Fruit fly (Drosophila melanogaster): Measurements from ENCODE around the gene Sgp.

The Sgp gene

DNA sequence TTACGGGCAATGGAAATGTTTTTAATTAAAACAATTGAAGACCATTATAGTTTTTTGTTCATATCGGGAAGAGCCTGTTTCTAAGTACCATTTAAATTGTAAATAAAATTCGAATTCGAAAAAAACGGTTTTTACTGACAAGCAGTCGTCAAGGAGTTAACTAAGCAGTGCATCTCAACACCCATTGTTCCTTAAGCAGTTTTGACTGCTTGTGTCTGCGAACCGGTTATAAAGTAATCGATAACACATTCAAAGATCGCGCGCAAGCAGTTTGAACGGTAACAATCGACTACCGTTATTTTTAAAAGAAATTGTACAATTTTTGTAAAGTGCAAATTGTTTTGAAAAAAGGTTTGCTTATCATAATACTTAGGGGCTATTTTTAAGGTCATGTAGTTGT, 41.5 kb upstream of the Sgp start:
- TF ChIP-seq CG32264 (GFP tag; optimal IDR thresholded peaks at IDR 0.05), result no peak
- TF ChIP-seq Myc (optimal IDR thresholded peaks at IDR 0.05), result peak; percentile 74
- TF ChIP-seq ey (GFP tag; optimal IDR thresholded peaks at IDR 0.05), result no peak
- TF ChIP-seq dsf (GFP tag; optimal IDR thresholded peaks at IDR 0.05; ENCODE audit: borderline replicate concordance), result no peak
- no peak for TF ChIP-seq woc (GFP tag; optimal IDR thresholded peaks at IDR 0.05)
- TF ChIP-seq N (GFP tag; optimal IDR thresholded peaks at IDR 0.05), result peak; percentile 83

DNA sequence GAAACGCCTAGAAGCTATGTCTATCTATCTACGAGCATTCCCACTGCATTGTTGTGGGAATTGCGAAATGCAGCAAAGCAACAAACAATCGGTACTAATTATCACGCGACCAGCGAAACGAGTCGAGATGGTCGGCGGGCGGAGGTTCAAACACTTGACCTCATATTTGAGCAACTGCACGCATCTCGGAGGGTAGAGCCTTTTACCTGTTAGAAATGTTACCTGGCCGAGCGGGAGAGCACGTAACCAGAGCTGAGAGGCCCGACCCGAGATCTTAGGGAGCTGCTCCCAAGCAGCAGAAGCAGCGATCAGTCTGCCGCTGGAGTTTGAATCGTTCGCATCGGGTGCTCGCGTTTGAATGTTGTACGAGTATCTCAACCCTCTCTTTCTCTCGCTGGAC, 41.1 kb upstream of the Sgp start:
- TF ChIP-seq brk (GFP tag; optimal IDR thresholded peaks at IDR 0.05) (no peak), tai (GFP tag; optimal IDR thresholded peaks at IDR 0.05) (no peak), woc (GFP tag; optimal IDR thresholded peaks at IDR 0.05) (no peak), N (GFP tag; optimal IDR thresholded peaks at IDR 0.05) (no peak), psq (GFP tag; optimal IDR thresholded peaks at IDR 0.05) (no peak), foxo (GFP tag; optimal IDR thresholded peaks at IDR 0.05) (no peak), Hnf4 (GFP tag; optimal IDR thresholded peaks at IDR 0.05) (no peak), Rel (GFP tag; optimal IDR thresholded peaks at IDR 0.05) (no peak), Rel (tag; optimal IDR thresholded peaks at IDR 0.05) (no peak), Hr83 (GFP tag; optimal IDR thresholded peaks at IDR 0.05; ENCODE audit: poor library complexity, severe bottlenecking) (peak; percentile 37), Dfd (GFP tag; optimal IDR thresholded peaks at IDR 0.05) (no peak), rgr (GFP tag; optimal IDR thresholded peaks at IDR 0.05) (no peak), Dif (GFP tag; optimal IDR thresholded peaks at IDR 0.05; ENCODE audit: partially characterized antibody) (peak; percentile 73), Myc (optimal IDR thresholded peaks at IDR 0.05) (no peak), HLH106 (tag; optimal IDR thresholded peaks at IDR 0.05) (no peak), GATAd (GFP tag; optimal IDR thresholded peaks at IDR 0.05) (no peak), sage (GFP tag; optimal IDR thresholded peaks at IDR 0.05) (no peak), pan (optimal IDR thresholded peaks at IDR 0.05) (no peak), CG32264 (GFP tag; optimal IDR thresholded peaks at IDR 0.05) (no peak), dl (GFP tag; optimal IDR thresholded peaks at IDR 0.05; ENCODE audit: insufficient read depth in 1 of 2, partially characterized antibody in 2 of 2) (peak; percentile 68 to 70), lola (GFP tag; optimal IDR thresholded peaks at IDR 0.05) (no peak), fru (GFP tag; optimal IDR thresholded peaks at IDR 0.05) (no peak), OdsH (GFP tag; optimal IDR thresholded peaks at IDR 0.05) (no peak), sv (GFP tag; optimal IDR thresholded peaks at IDR 0.05) (no peak), Mio (GFP tag; optimal IDR thresholded peaks at IDR 0.05) (no peak), br (GFP tag; optimal IDR thresholded peaks at IDR 0.05) (no peak), Vsx2 (GFP tag; optimal IDR thresholded peaks at IDR 0.05; ENCODE audit: partially characterized antibody) (peak; percentile 29), CG9705 (GFP tag; optimal IDR thresholded peaks at IDR 0.05) (no peak), Sp1 (GFP tag; optimal IDR thresholded peaks at IDR 0.05) (no peak), ey (GFP tag; optimal IDR thresholded peaks at IDR 0.05) (no peak), Jra (GFP tag; optimal IDR thresholded peaks at IDR 0.05) (no peak), dmrt93B (GFP tag; optimal IDR thresholded peaks at IDR 0.05) (no peak), CrebA (GFP tag; optimal IDR thresholded peaks at IDR 0.05; ENCODE audit: borderline replicate concordance) (no peak)

DNA sequence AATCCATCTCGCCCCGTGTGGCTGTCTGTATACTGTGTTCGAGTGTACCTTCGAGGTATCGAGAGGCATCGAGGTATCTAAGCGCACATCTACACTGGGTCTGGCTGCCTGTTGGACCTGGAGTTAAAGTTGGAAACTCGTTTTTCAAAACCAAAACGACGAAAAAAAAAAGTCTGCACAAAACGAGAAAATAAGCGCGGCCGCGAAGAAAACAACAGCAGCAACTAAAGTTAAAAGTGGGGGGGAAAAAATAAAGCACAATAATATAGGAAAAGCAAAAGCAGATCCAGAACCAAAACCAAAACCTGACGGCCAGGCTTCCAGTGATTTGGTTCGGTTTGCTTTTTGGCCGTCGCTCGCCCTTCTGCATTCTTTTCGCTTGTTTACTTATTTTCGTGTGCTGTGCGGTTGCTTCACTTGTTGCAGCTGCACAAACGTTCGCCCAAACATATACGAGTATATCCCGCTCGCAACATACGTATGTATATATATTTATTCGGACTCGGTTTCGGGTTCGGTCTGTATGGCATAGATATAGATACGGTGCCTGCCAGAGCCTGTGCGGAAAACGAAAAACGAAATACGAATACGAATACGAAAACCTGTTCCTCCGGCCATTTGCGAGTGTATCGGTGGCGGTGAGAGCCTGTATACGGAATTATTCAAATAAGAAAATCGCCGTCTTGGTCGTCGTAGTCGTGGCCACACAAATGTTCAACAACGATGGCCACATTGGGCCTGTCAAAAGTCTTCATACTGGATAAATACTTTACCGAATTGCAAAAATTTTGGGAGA, 40.4 kb upstream of the Sgp start:
- TF ChIP-seq CG9705 (GFP tag; optimal IDR thresholded peaks at IDR 0.05) (no peak), Sp1 (GFP tag; optimal IDR thresholded peaks at IDR 0.05) (peak; percentile 84), GATAd (GFP tag; optimal IDR thresholded peaks at IDR 0.05) (no peak), Jra (GFP tag; optimal IDR thresholded peaks at IDR 0.05) (no peak), sv (GFP tag; optimal IDR thresholded peaks at IDR 0.05) (no peak), psq (GFP tag; optimal IDR thresholded peaks at IDR 0.05) (peak; percentile 45), pan (optimal IDR thresholded peaks at IDR 0.05) (no peak), Dfd (GFP tag; optimal IDR thresholded peaks at IDR 0.05) (no peak), foxo (GFP tag; optimal IDR thresholded peaks at IDR 0.05) (no peak), HLH106 (tag; optimal IDR thresholded peaks at IDR 0.05) (no peak), fru (GFP tag; optimal IDR thresholded peaks at IDR 0.05) (peak; percentile 10), OdsH (GFP tag; optimal IDR thresholded peaks at IDR 0.05) (no peak), dsf (GFP tag; optimal IDR thresholded peaks at IDR 0.05; ENCODE audit: borderline replicate concordance) (no peak), jim (GFP tag; optimal IDR thresholded peaks at IDR 0.05) (no peak), Myc (optimal IDR thresholded peaks at IDR 0.05) (no peak), Hr83 (GFP tag; optimal IDR thresholded peaks at IDR 0.05; ENCODE audit: poor library complexity, severe bottlenecking) (no peak), h (GFP tag; optimal IDR thresholded peaks at IDR 0.05) (no peak), Hnf4 (GFP tag; optimal IDR thresholded peaks at IDR 0.05) (no peak), usp (GFP tag; optimal IDR thresholded peaks at IDR 0.05) (no peak), CrebA (GFP tag; optimal IDR thresholded peaks at IDR 0.05; ENCODE audit: borderline replicate concordance) (peak; percentile 90), N (GFP tag; optimal IDR thresholded peaks at IDR 0.05) (no peak), Abd-B (GFP tag; optimal IDR thresholded peaks at IDR 0.05) (no peak), Dif (GFP tag; optimal IDR thresholded peaks at IDR 0.05; ENCODE audit: partially characterized antibody) (no peak), woc (GFP tag; optimal IDR thresholded peaks at IDR 0.05) (no peak), Rel (GFP tag; optimal IDR thresholded peaks at IDR 0.05) (peak; percentile 86), Rel (tag; optimal IDR thresholded peaks at IDR 0.05) (peak; percentile 3), Vsx2 (GFP tag; optimal IDR thresholded peaks at IDR 0.05; ENCODE audit: partially characterized antibody) (peak; percentile 13), lola (GFP tag; optimal IDR thresholded peaks at IDR 0.05) (no peak), br (GFP tag; optimal IDR thresholded peaks at IDR 0.05) (no peak), tai (GFP tag; optimal IDR thresholded peaks at IDR 0.05) (no peak), sage (GFP tag; optimal IDR thresholded peaks at IDR 0.05) (peak; percentile 47), Hr78 (GFP tag; optimal IDR thresholded peaks at IDR 0.05) (no peak), rgr (GFP tag; optimal IDR thresholded peaks at IDR 0.05) (no peak), Mio (GFP tag; optimal IDR thresholded peaks at IDR 0.05) (no peak), CG32264 (GFP tag; optimal IDR thresholded peaks at IDR 0.05) (no peak), ey (GFP tag; optimal IDR thresholded peaks at IDR 0.05) (no peak), dmrt93B (GFP tag; optimal IDR thresholded peaks at IDR 0.05) (no peak), brk (GFP tag; optimal IDR thresholded peaks at IDR 0.05) (peak; percentile 67), dl (GFP tag; optimal IDR thresholded peaks at IDR 0.05; ENCODE audit: insufficient read depth in 1 of 2, partially characterized antibody in 2 of 2) (no peak)

All from whole organism, wandering third instar larva.